Worm (Caenorhabditis elegans): ENCODE data around the gene mrps-31.

The mrps-31 gene

ce11 chrIII:3644075-3644474 lies 13.9 kb upstream of the mrps-31 start, which contains the start of gene unc-93:
Gene unc-93, plus strand, starts transcription at chrIII:3644375.
- TF ChIP-seq efl-1 (optimal IDR thresholded peaks at IDR 0.05) (no peak), efl-1 (GFP tag; optimal IDR thresholded peaks at IDR 0.05 in 1 of 2) (peak in 1 of 2 experiments; percentile 20), zag-1 (tag; optimal IDR thresholded peaks at IDR 0.05) (no peak), dpl-1 (GFP tag; optimal IDR thresholded peaks at IDR 0.05) (peak in 1 of 3 experiments; percentile 0)

ce11 chrIII:3643602-3644001 lies 13.4 kb upstream of the mrps-31 start:
- no peak for TF ChIP-seq efl-1 (optimal IDR thresholded peaks at IDR 0.05)
- TF ChIP-seq efl-1 (GFP tag; optimal IDR thresholded peaks at IDR 0.05 in 1 of 2), result no peak
- no peak for TF ChIP-seq nhr-20 (tag; optimal IDR thresholded peaks at IDR 0.05)
- no peak for TF ChIP-seq jun-1 (tag; optimal IDR thresholded peaks at IDR 0.05)
- TF ChIP-seq C04F5.9 (tag; optimal IDR thresholded peaks at IDR 0.05), result no peak
- no peak for TF ChIP-seq sox-4 (tag; optimal IDR thresholded peaks at IDR 0.05)
- TF ChIP-seq ceh-82 (tag; optimal IDR thresholded peaks at IDR 0.05), result no peak
- TF ChIP-seq dsc-1 (tag; optimal IDR thresholded peaks at IDR 0.05), result peak; percentile 20
- TF ChIP-seq hlh-17 (GFP tag; optimal IDR thresholded peaks at IDR 0.05; ENCODE audit: borderline replicate concordance), result no peak

- TF ChIP-seq efl-1 (optimal IDR thresholded peaks at IDR 0.05), result no peak
- peak in 1 of 2 experiments; percentile 91 for TF ChIP-seq efl-1 (GFP tag; optimal IDR thresholded peaks at IDR 0.05 in 1 of 2)
- peak; percentile 62 for TF ChIP-seq lin-14 (GFP tag; optimal IDR thresholded peaks at IDR 0.05)
- peak in 1 of 6 experiments; percentile 23 for TF ChIP-seq elt-3 (tag; optimal IDR thresholded peaks at IDR 0.05)
- no peak for TF ChIP-seq ceh-63 (GFP tag; optimal IDR thresholded peaks at IDR 0.05)
- TF ChIP-seq elt-2 (tag; optimal IDR thresholded peaks at IDR 0.05), result peak; percentile 11
- peak in 1 of 2 experiments; percentile 17 for TF ChIP-seq mdl-1 (tag; optimal IDR thresholded peaks at IDR 0.05)
- TF ChIP-seq lin-35 (GFP tag; optimal IDR thresholded peaks at IDR 0.05), result peak in 1 of 2 experiments; percentile 31
- no peak for TF ChIP-seq hlh-4 (tag; optimal IDR thresholded peaks at IDR 0.05)
- TF ChIP-seq ceh-82 (tag; optimal IDR thresholded peaks at IDR 0.05), result no peak
- TF ChIP-seq snpc-4 (tag; optimal IDR thresholded peaks at IDR 0.05), result no peak
- no peak for TF ChIP-seq fkh-4 (tag; optimal IDR thresholded peaks at IDR 0.05; ENCODE audit: borderline replicate concordance)
- TF ChIP-seq blmp-1 (tag; optimal IDR thresholded peaks at IDR 0.05), result peak; percentile 61
- TF ChIP-seq ztf-4 (tag; optimal IDR thresholded peaks at IDR 0.05), result no peak
- TF ChIP-seq tbx-2 (tag; optimal IDR thresholded peaks at IDR 0.05), result no peak
- no peak for TF ChIP-seq egl-13 (tag; optimal IDR thresholded peaks at IDR 0.05)
- TF ChIP-seq tlp-1 (tag; optimal IDR thresholded peaks at IDR 0.05), result no peak
- TF ChIP-seq vab-15 (tag; optimal IDR thresholded peaks at IDR 0.05), result no peak
- TF ChIP-seq nhr-90 (tag; optimal IDR thresholded peaks at IDR 0.05; ENCODE audit: poor library complexity), result no peak
- no peak for TF ChIP-seq nhr-76 (tag; optimal IDR thresholded peaks at IDR 0.05)
- no peak for TF ChIP-seq jun-1 (tag; optimal IDR thresholded peaks at IDR 0.05)
- TF ChIP-seq aly-2 (tag; optimal IDR thresholded peaks at IDR 0.05), result no peak
- peak; percentile 48 for TF ChIP-seq zip-4 (GFP tag; optimal IDR thresholded peaks at IDR 0.05)
- TF ChIP-seq swsn-7 (tag; optimal IDR thresholded peaks at IDR 0.05), result no peak
- TF ChIP-seq pax-3 (tag; optimal IDR thresholded peaks at IDR 0.05), result no peak
- no peak for TF ChIP-seq unc-98 (GFP tag; IDR thresholded peaks at IDR 0.05)
- no peak for TF ChIP-seq C04F5.9 (tag; optimal IDR thresholded peaks at IDR 0.05)
- TF ChIP-seq unc-130 (tag; optimal IDR thresholded peaks at IDR 0.05), result no peak
- no peak for TF ChIP-seq fkh-10 (GFP tag; optimal IDR thresholded peaks at IDR 0.05)
- TF ChIP-seq lin-39 (tag; optimal IDR thresholded peaks at IDR 0.05), result no peak
- TF ChIP-seq unc-62 (GFP tag; optimal IDR thresholded peaks at IDR 0.05), result no peak
- TF ChIP-seq unc-86 (tag; optimal IDR thresholded peaks at IDR 0.05), result no peak
- TF ChIP-seq zag-1 (tag; optimal IDR thresholded peaks at IDR 0.05), result no peak
- TF ChIP-seq lsy-2 (tag; optimal IDR thresholded peaks at IDR 0.05), result peak in 1 of 2 experiments; percentile 33
- TF ChIP-seq lir-3 (tag; optimal IDR thresholded peaks at IDR 0.05; ENCODE audit: poor library complexity), result no peak
- no peak for TF ChIP-seq nhr-77 (tag; optimal IDR thresholded peaks at IDR 0.05)
- no peak for TF ChIP-seq mef-2 (tag; optimal IDR thresholded peaks at IDR 0.05)
- peak; percentile 65 for TF ChIP-seq nhr-85 (tag)
Observed at ce11 chrIII:3637251-3637989, 7.2 kb upstream of the mrps-31 start.
